Fruit fly (Drosophila melanogaster) whole organism, embryonic: ENCODE data around the gene CG13309.

Source experiments
- Adf1 ChIP-seq: fragments of 200-800 bp; sonication (Bioruptor generic); IDR thresholded peaks from 2 replicates; pipeline ENCODE4 v1.3.6; 2022; ENCODE audit warnings: missing biosample characterization, missing genetic modification characterization
- Antp ChIP-seq: fragments of 200-800 bp; sonication (Bioruptor generic); optimal IDR thresholded peaks from 3 replicates; lab custom pipeline; 2016; ENCODE audit warnings: missing biosample characterization, missing genetic modification characterization
- Atf-2 ChIP-seq: fragments of 200-800 bp; sonication (Bioruptor generic); optimal IDR thresholded peaks from 2 replicates; lab custom pipeline; 2016; ENCODE audit warnings: missing biosample characterization, missing genetic modification characterization
- B-H1 ChIP-seq: fragments of 200-800 bp; sonication (Bioruptor generic); IDR thresholded peaks from 3 replicates; pipeline ENCODE4 v1.3.6; 2022; ENCODE audit warnings: missing biosample characterization, missing genetic modification characterization
- CG11695 ChIP-seq: fragments of 200-800 bp; sonication (Bioruptor generic); IDR thresholded peaks from 3 replicates; pipeline ENCODE4 v1.3.6; 2022; ENCODE audit warnings: missing biosample characterization, missing genetic modification characterization
- CG12071 ChIP-seq: fragments of 200-800 bp; sonication (Bioruptor generic); optimal IDR thresholded peaks from 3 replicates; lab custom pipeline; 2018; ENCODE audit warnings: missing biosample characterization, mild to moderate bottlenecking, missing genetic modification characterization
- CG14014 ChIP-seq: fragments of 200-800 bp; sonication (Bioruptor generic); IDR thresholded peaks from 2 replicates; pipeline ENCODE4 v1.3.6; 2022; ENCODE audit warnings: missing biosample characterization, missing genetic modification characterization
- CG14050 ChIP-seq: fragments of 200-800 bp; sonication (Bioruptor generic); IDR thresholded peaks from 3 replicates; pipeline ENCODE4 v1.3.6; 2022; ENCODE audit warnings: missing biosample characterization, missing genetic modification characterization
- CG14710 ChIP-seq: fragments of 200-800 bp; sonication (Bioruptor generic); optimal IDR thresholded peaks from 3 replicates; lab custom pipeline; 2019; ENCODE audit warnings: missing biosample characterization, mild to moderate bottlenecking, missing genetic modification characterization, moderate library complexity
- CG15514 ChIP-seq: fragments of 200-800 bp; sonication (Bioruptor generic); optimal IDR thresholded peaks from 3 replicates; lab custom pipeline; 2017; ENCODE audit warnings: missing biosample characterization, missing genetic modification characterization, mild to moderate bottlenecking, moderate library complexity, missing genetic modification reagents
- CG1647 ChIP-seq: fragments of 200-800 bp; sonication (Bioruptor generic); optimal IDR thresholded peaks from 3 replicates; lab custom pipeline; 2016; ENCODE audit warnings: missing biosample characterization, missing genetic modification characterization
- CG16815 ChIP-seq: fragments of 200-800 bp; sonication (Bioruptor generic); optimal IDR thresholded peaks from 3 replicates; lab custom pipeline; 2017; ENCODE audit warnings: missing biosample characterization, mild to moderate bottlenecking, missing genetic modification characterization
- CG17802 ChIP-seq: fragments of 200-800 bp; sonication (Bioruptor generic); optimal IDR thresholded peaks from 2 replicates; lab custom pipeline; 2018; ENCODE audit warnings: missing biosample characterization, mild to moderate bottlenecking, missing genetic modification characterization, moderate library complexity
- CG2120 ChIP-seq: fragments of 200-800 bp; sonication (Bioruptor generic); optimal IDR thresholded peaks from 3 replicates; lab custom pipeline; 2016; ENCODE audit warnings: missing biosample characterization, missing genetic modification characterization
- CG2129 ChIP-seq: fragments of 200-800 bp; sonication (Bioruptor generic); IDR thresholded peaks from 2 replicates; pipeline ENCODE4 v1.3.6; 2022; ENCODE audit warnings: missing biosample characterization, missing genetic modification characterization; ENCODE audit not compliant: partially characterized antibody
- CG30020 ChIP-seq: fragments of 200-800 bp; optimal IDR thresholded peaks from 2 replicates; lab custom pipeline; 2019; ENCODE audit warnings: missing biosample characterization, mild to moderate bottlenecking, missing genetic modification characterization, moderate library complexity
- CG31224 ChIP-seq: fragments of 200-800 bp; sonication (Bioruptor generic); IDR thresholded peaks from 2 replicates; pipeline ENCODE4 v1.3.6; 2022; ENCODE audit warnings: missing biosample characterization, missing genetic modification characterization
- CG31365 ChIP-seq: fragments of 200-800 bp; sonication (Bioruptor generic); optimal IDR thresholded peaks from 2 replicates; lab custom pipeline; 2018; ENCODE audit warnings: missing biosample characterization, mild to moderate bottlenecking, missing genetic modification characterization
- CG7357 ChIP-seq: fragments of 200-800 bp; sonication (Bioruptor generic); IDR thresholded peaks from 3 replicates; pipeline ENCODE4 v1.3.6; 2022; ENCODE audit warnings: missing biosample characterization, missing genetic modification characterization
- CG7372 ChIP-seq: fragments of 200-800 bp; sonication (Bioruptor generic); IDR thresholded peaks from 2 replicates; pipeline ENCODE4 v1.3.6; 2022; ENCODE audit warnings: missing biosample characterization, missing genetic modification characterization
- CG7786 ChIP-seq: fragments of 200-800 bp; sonication (Bioruptor generic); optimal IDR thresholded peaks from 2 replicates; lab custom pipeline; 2016; ENCODE audit warnings: missing biosample characterization, missing genetic modification characterization
- CG7839 ChIP-seq: fragments of 200-800 bp; sonication (Bioruptor generic); optimal IDR thresholded peaks from 3 replicates; lab custom pipeline; 2018; ENCODE audit warnings: missing biosample characterization, mild to moderate bottlenecking, missing genetic modification characterization, moderate library complexity
- CG8359 ChIP-seq: fragments of 200-800 bp; sonication (Bioruptor generic); optimal IDR thresholded peaks from 2 replicates; lab custom pipeline; 2017; ENCODE audit warnings: missing biosample characterization, mild to moderate bottlenecking, missing genetic modification characterization, borderline replicate concordance
- CG8944 ChIP-seq: fragments of 200-800 bp; sonication (Bioruptor generic); optimal IDR thresholded peaks from 3 replicates; lab custom pipeline; 2016; ENCODE audit warnings: missing biosample characterization, missing genetic modification characterization
- CG9932 ChIP-seq: fragments of 200-800 bp; sonication (Bioruptor generic); IDR thresholded peaks from 2 replicates; pipeline ENCODE4 v1.3.6; 2022; ENCODE audit warnings: missing biosample characterization, missing genetic modification characterization
- Camta ChIP-seq: fragments of 200-800 bp; sonication (Bioruptor generic); optimal IDR thresholded peaks from 2 replicates; lab custom pipeline; 2016; ENCODE audit warnings: missing biosample characterization, missing genetic modification characterization
- CrebB ChIP-seq: fragments of 200-800 bp; sonication (Bioruptor generic); optimal IDR thresholded peaks from 3 replicates; lab custom pipeline; 2018; ENCODE audit warnings: missing biosample characterization, mild to moderate bottlenecking, missing genetic modification characterization
- D19B ChIP-seq: fragments of 200-800 bp; sonication (Bioruptor generic); optimal IDR thresholded peaks from 2 replicates; lab custom pipeline; 2017; ENCODE audit warnings: missing biosample characterization, mild to moderate bottlenecking, missing genetic modification characterization
- Dad ChIP-seq: fragments of 200-800 bp; sonication (Bioruptor generic); optimal IDR thresholded peaks from 3 replicates; lab custom pipeline; 2016; ENCODE audit warnings: missing biosample characterization, missing genetic modification characterization
- Dip2 ChIP-seq: fragments of 200-800 bp; sonication (Bioruptor generic); IDR thresholded peaks from 2 replicates; pipeline ENCODE4 v1.3.6; 2022; ENCODE audit warnings: missing biosample characterization, missing genetic modification characterization
- GATAe ChIP-seq: fragments of 200-800 bp; sonication (Bioruptor generic); conservative IDR thresholded peaks from 2 replicates; pipeline ENCODE4 v1.3.6; 2022; ENCODE audit warnings: missing biosample characterization, missing genetic modification characterization
- HLH3B ChIP-seq: fragments of 200-800 bp; sonication (Bioruptor generic); IDR thresholded peaks from 2 replicates; pipeline ENCODE4 v1.3.6; 2022; ENCODE audit warnings: missing biosample characterization, missing genetic modification characterization
- Kr ChIP-seq: fragments of 200-800 bp; sonication (Bioruptor generic); optimal IDR thresholded peaks from 2 replicates; lab custom pipeline; 2017; ENCODE audit warnings: missing biosample characterization, mild to moderate bottlenecking, missing genetic modification characterization
- Lim3 ChIP-seq: fragments of 200-800 bp; sonication (Bioruptor generic); IDR thresholded peaks from 2 replicates; pipeline ENCODE4 v1.3.6; 2022; ENCODE audit warnings: missing biosample characterization, missing genetic modification characterization
- ac ChIP-seq: fragments of 200-800 bp; sonication (Bioruptor generic); optimal IDR thresholded peaks from 3 replicates; lab custom pipeline; 2017; ENCODE audit warnings: missing biosample characterization, mild to moderate bottlenecking, missing genetic modification characterization
- ash1 ChIP-seq: fragments of 200-800 bp; sonication (Bioruptor generic); optimal IDR thresholded peaks from 2 replicates; lab custom pipeline; 2018; ENCODE audit warnings: missing biosample characterization, mild to moderate bottlenecking, missing genetic modification characterization
- ato ChIP-seq: fragments of 200-800 bp; sonication (Bioruptor generic); IDR thresholded peaks from 2 replicates; pipeline ENCODE4 v1.3.6; 2022; ENCODE audit warnings: missing biosample characterization, missing genetic modification characterization; ENCODE audit not compliant: partially characterized antibody
- da ChIP-seq: fragments of 200-800 bp; sonication (Bioruptor generic); optimal IDR thresholded peaks from 2 replicates; lab custom pipeline; 2016; ENCODE audit warnings: missing biosample characterization, missing genetic modification characterization
- fru ChIP-seq: fragments of >200 bp; optimal IDR thresholded peaks from 2 replicates; lab custom pipeline; 2017
- gcm2 ChIP-seq: fragments of 200-800 bp; sonication (Bioruptor generic); optimal IDR thresholded peaks from 2 replicates; lab custom pipeline; 2016; ENCODE audit warnings: missing biosample characterization, missing genetic modification characterization
- h ChIP-seq: fragments of >200 bp; optimal IDR thresholded peaks from 2 replicates; lab custom pipeline; 2017
- knrl ChIP-seq: fragments of 200-800 bp; sonication (Bioruptor generic); IDR thresholded peaks from 3 replicates; pipeline ENCODE4 v1.3.6; 2022; ENCODE audit warnings: missing biosample characterization, missing genetic modification characterization; ENCODE audit not compliant: partially characterized antibody
- nom ChIP-seq: fragments of 200-800 bp; sonication (Bioruptor generic); optimal IDR thresholded peaks from 2 replicates; lab custom pipeline; 2017; ENCODE audit warnings: missing biosample characterization, missing genetic modification characterization, mild to moderate bottlenecking, moderate library complexity, missing genetic modification reagents
- psq ChIP-seq: fragments of 200-800 bp; sonication (Bioruptor generic); optimal IDR thresholded peaks from 2 replicates; lab custom pipeline; 2017; ENCODE audit warnings: missing biosample characterization, missing genetic modification characterization
- sd ChIP-seq: fragments of 200-800 bp; sonication (Bioruptor generic); optimal IDR thresholded peaks from 3 replicates; lab custom pipeline; 2018; ENCODE audit warnings: missing biosample characterization, mild to moderate bottlenecking, missing genetic modification characterization, moderate library complexity
- sna ChIP-seq: fragments of 200-800 bp; sonication (Bioruptor generic); IDR thresholded peaks from 2 replicates; pipeline ENCODE4 v1.3.6; 2022; ENCODE audit warnings: missing biosample characterization, missing genetic modification characterization; ENCODE audit not compliant: partially characterized antibody
- so ChIP-seq: fragments of 200-800 bp; sonication (Bioruptor generic); IDR thresholded peaks from 3 replicates; pipeline ENCODE4 v1.3.6; 2022; ENCODE audit warnings: missing biosample characterization, missing genetic modification characterization
- sr ChIP-seq: fragments of 200-800 bp; sonication (Bioruptor generic); IDR thresholded peaks from 3 replicates; pipeline ENCODE4 v1.3.6; 2022; ENCODE audit warnings: missing biosample characterization, missing genetic modification characterization
- sug ChIP-seq: fragments of 200-800 bp; optimal IDR thresholded peaks from 2 replicates; lab custom pipeline; 2019; ENCODE audit warnings: missing biosample characterization, mild to moderate bottlenecking, missing genetic modification characterization, moderate library complexity
- toy ChIP-seq: fragments of 200-800 bp; sonication (Bioruptor generic); IDR thresholded peaks from 2 replicates; pipeline ENCODE4 v1.3.6; 2022; ENCODE audit warnings: missing biosample characterization, missing genetic modification characterization
- vfl ChIP-seq: fragments of 200-800 bp; sonication (Bioruptor generic); optimal IDR thresholded peaks from 2 replicates; lab custom pipeline; 2016; ENCODE audit warnings: missing biosample characterization, missing genetic modification characterization
- z ChIP-seq: fragments of 200-800 bp; sonication (Bioruptor generic); IDR thresholded peaks from 3 replicates; pipeline ENCODE4 v1.3.6; 2022; ENCODE audit warnings: missing biosample characterization, missing genetic modification characterization

The CG13309 gene

DNA sequence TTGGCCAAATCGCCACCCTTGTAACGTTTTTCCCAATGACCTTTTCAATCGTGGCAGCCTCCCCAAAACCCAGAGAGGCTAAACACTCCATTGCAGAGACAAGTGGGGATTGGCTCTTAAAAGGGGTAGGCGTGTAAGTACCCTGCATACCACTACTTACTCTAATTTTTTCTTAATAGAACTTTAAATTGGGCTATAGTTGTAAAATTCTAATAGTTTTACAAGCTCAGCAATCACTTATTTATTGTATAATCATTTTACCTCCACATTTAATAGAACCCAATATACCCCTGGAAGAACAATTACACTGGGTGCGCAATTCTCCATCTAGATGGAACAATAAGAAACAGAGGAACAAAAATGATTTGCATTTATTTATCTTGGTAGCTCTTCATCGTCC, 31.6 kb downstream of the CG13309 start (continued):
- peak; percentile 86 for TF ChIP-seq HLH3B (GFP tag; lab: Robert Waterston, UW)
- no peak for TF ChIP-seq Lim3 (GFP tag; lab: Robert Waterston, UW)
- TF ChIP-seq CG9932: peak; percentile 57
- peak; percentile 50 for TF ChIP-seq CG16815 (GFP tag; lab: Kevin White, UChicago)
- TF ChIP-seq GATAe (GFP tag; lab: Robert Waterston, UW): no peak
- TF ChIP-seq toy (GFP tag; lab: Robert Waterston, UW): no peak
- peak; percentile 46 for TF ChIP-seq Dad
- TF ChIP-seq gcm2 (GFP tag; lab: Kevin White, UChicago): peak; percentile 21
- 0 out of 3 replicates have a peak, but pooled peaks have one; percentile 59 for TF ChIP-seq z (GFP tag; lab: Robert Waterston, UW)
- TF ChIP-seq CG30020: no peak
- peak; percentile 62 for TF ChIP-seq Antp
- peak; percentile 1 for TF ChIP-seq CG17802 (tag; lab: Kevin White, UChicago)
- peak; percentile 16 for TF ChIP-seq sug (tag; lab: Kevin White, UChicago)
- no peak for TF ChIP-seq nom (GFP tag; lab: Kevin White, UChicago)
- TF ChIP-seq da (GFP tag; lab: Kevin White, UChicago): no peak
- TF ChIP-seq B-H1 (GFP tag; lab: Robert Waterston, UW): peak; percentile 60; the same call in 2 of the 3 replicates
- TF ChIP-seq ac (GFP tag; lab: Kevin White, UChicago): no peak
- TF ChIP-seq CG14710: peak; percentile 57
- no peak for TF ChIP-seq ash1 (GFP tag; lab: Kevin White, UChicago)
- TF ChIP-seq knrl: no peak
- TF ChIP-seq h (lab: Kevin White, UChicago): no peak
- TF ChIP-seq CrebB: peak; percentile 54
- peak; percentile 66; the same call in 2 of the 3 replicates for TF ChIP-seq CG11695 (GFP tag; lab: Robert Waterston, UW)
- peak; percentile 70 for TF ChIP-seq Camta (GFP tag; lab: Kevin White, UChicago)
- TF ChIP-seq psq (GFP tag; lab: Kevin White, UChicago): no peak
- no peak for TF ChIP-seq Dip2
- TF ChIP-seq ato (GFP tag; lab: Robert Waterston, UW): no peak
- no peak for TF ChIP-seq fru
- TF ChIP-seq Adf1 (GFP tag; lab: Robert Waterston, UW): peak; percentile 40; the same call in 1 of the 2 replicates
- TF ChIP-seq CG7786 (GFP tag; lab: Kevin White, UChicago): peak; percentile 61
- no peak for TF ChIP-seq sna (GFP tag; lab: Robert Waterston, UW)
- TF ChIP-seq CG8944 (GFP tag; lab: Kevin White, UChicago): peak; percentile 47
- TF ChIP-seq CG2129 (GFP tag; lab: Robert Waterston, UW): no peak
- peak; percentile 63 for TF ChIP-seq CG14050 (GFP tag; lab: Robert Waterston, UW)
- no peak for TF ChIP-seq CG31365 (tag; lab: Kevin White, UChicago)
- peak; percentile 86 for TF ChIP-seq CG7839 (tag; lab: Kevin White, UChicago)
- no peak for TF ChIP-seq vfl (GFP tag; lab: Kevin White, UChicago)
- TF ChIP-seq CG7372 (GFP tag; lab: Robert Waterston, UW): peak; percentile 73
- TF ChIP-seq so (GFP tag; lab: Robert Waterston, UW): peak; percentile 59; the same call in 1 of the 3 replicates
- TF ChIP-seq CG31224: peak; percentile 67
- no peak for TF ChIP-seq sr (GFP tag; lab: Robert Waterston, UW)
- peak; percentile 33 for TF ChIP-seq CG8359 (GFP tag; lab: Kevin White, UChicago)
- TF ChIP-seq D19B (GFP tag; lab: Kevin White, UChicago): peak; percentile 94
- peak; percentile 62; the same call in 2 of the 3 replicates for TF ChIP-seq CG7357 (GFP tag; lab: Robert Waterston, UW)
- TF ChIP-seq CG2120 (GFP tag; lab: Kevin White, UChicago): peak; percentile 86
- TF ChIP-seq sd (tag; lab: Kevin White, UChicago): peak; percentile 21
- peak; percentile 54 for TF ChIP-seq Atf-2 (GFP tag; lab: Kevin White, UChicago)
- peak; percentile 35 for TF ChIP-seq CG1647 (GFP tag; lab: Kevin White, UChicago)
- TF ChIP-seq Kr (GFP tag; lab: Kevin White, UChicago): no peak
- TF ChIP-seq CG12071 (GFP tag; lab: Kevin White, UChicago): peak; percentile 71
- peak; percentile 83 for TF ChIP-seq CG14014 (GFP tag; lab: Robert Waterston, UW)
- peak; percentile 44 for TF ChIP-seq CG15514 (GFP tag; lab: Kevin White, UChicago)
